Worm (Caenorhabditis elegans) whole organism, midembryonic: ENCODE data around the gene F54B8.1.

ENCODE experiments used
- klf-2 ChIP-seq: fragments of 200-800 bp; sonication (Bioruptor generic); conservative IDR thresholded peaks from 2 replicates; pipeline ENCODE4 v1.3.6; 2022; ENCODE audit warnings: missing genetic modification reagents, missing genetic modification characterization, missing compliant biosample characterization
- ztf-23 ChIP-seq: fragments of 200-800 bp; sonication (Bioruptor generic); IDR thresholded peaks from 2 replicates; pipeline ENCODE4 v1.3.6; 2022; ENCODE audit warnings: missing genetic modification reagents, missing genetic modification characterization, missing compliant biosample characterization

DNA sequence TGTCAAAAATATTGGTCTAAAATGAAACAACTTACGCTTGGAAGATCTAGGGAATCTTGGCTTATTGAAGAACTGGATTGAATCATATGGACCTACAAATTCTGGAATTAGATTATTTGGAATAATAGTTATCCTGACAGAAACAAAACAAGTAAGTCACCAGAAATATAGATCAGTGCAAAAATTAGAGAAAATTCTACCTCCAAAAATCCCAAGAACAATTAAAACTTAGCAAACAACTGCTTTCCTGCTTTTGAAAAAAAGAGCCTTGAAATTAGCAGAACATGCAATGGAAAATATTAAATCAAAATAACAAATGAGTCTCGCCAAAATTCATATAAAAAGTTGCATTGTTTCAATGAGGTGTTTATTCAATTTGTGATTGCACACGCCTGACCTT, 37.4 kb upstream of the F54B8.1 start, which contains the start of gene nhr-60:
- TF ChIP-seq klf-2 (GFP tag; lab: Robert Waterston, UW) (no peak), ztf-23 (GFP tag; lab: Robert Waterston, UW) (no peak)
